Fruit fly (Drosophila melanogaster): ENCODE results near the gene CG9458.

CG9458 gene

DNA sequence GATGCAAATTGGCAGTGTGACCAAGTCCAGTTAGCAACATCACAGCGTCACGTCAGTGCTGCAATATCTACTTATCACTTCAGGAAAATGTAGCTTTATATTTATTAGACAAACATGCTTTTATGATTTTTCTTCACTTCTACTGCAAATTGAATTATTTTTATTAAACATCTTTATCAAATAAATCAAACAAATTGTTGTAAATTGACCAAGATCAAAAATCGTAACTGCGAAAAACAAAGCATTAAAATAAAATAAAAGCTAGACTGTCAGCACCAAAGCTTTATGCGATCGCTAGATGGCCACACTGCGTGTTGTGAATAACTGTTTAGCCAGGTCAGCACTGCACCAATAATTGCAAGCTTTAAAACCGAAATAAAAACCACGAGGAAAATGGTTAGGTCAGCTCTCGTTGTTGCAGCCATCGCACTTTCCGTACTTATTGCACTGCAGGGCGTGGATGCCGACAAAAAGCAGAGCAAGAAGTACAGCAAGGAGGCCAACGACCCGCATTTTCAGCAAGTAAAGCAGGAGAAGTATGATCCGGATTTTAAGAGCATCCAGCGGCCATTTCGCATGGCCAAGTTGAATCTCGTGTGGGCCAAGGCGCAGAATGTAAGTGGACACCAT lies 28.4 kb downstream of the CG9458 start, which contains the start of the genes CG12945 and CG8507 (continued):
- TF ChIP-seq tll (GFP tag; optimal IDR thresholded peaks at IDR 0.05) (peak in 1 of 2 experiments; percentile 47), bcd (GFP tag; optimal IDR thresholded peaks at IDR 0.05) (peak; percentile 60), pan (optimal IDR thresholded peaks at IDR 0.05) (no peak), pan (GFP tag; optimal IDR thresholded peaks at IDR 0.05 in 1 of 2, IDR thresholded peaks at IDR 0.05 in 1 of 2) (no peak), br (optimal IDR thresholded peaks at IDR 0.05) (no peak), phol (tag; optimal IDR thresholded peaks at IDR 0.05) (peak; percentile 68), aop (GFP tag; IDR thresholded peaks at IDR 0.05) (no peak), lbe (GFP tag; optimal IDR thresholded peaks at IDR 0.05) (peak; percentile 3), CG34376 (GFP tag; optimal IDR thresholded peaks at IDR 0.05) (peak; percentile 24), abd-A (tag; optimal IDR thresholded peaks at IDR 0.05) (no peak), sima (GFP tag; optimal IDR thresholded peaks at IDR 0.05) (no peak), CG32767 (GFP tag; IDR thresholded peaks at IDR 0.05) (no peak), Ets97D (GFP tag; optimal IDR thresholded peaks at IDR 0.05) (peak; percentile 44), Dbx (GFP tag; IDR thresholded peaks at IDR 0.05) (0 out of 3 replicates have a peak, but pooled peaks have one; percentile 18), tx (GFP tag; optimal IDR thresholded peaks at IDR 0.05) (no peak), CG1024 (GFP tag; IDR thresholded peaks at IDR 0.05) (no peak), Spps (tag; optimal IDR thresholded peaks at IDR 0.05) (no peak), CG10366 (GFP tag; IDR thresholded peaks at IDR 0.05) (no peak; the same call in 1 of the 2 replicates), shn (GFP tag; optimal IDR thresholded peaks at IDR 0.05) (peak; percentile 53), Hr78 (GFP tag; optimal IDR thresholded peaks at IDR 0.05) (no peak), nerfin-1 (tag; optimal IDR thresholded peaks at IDR 0.05) (no peak), tup (GFP tag; optimal IDR thresholded peaks at IDR 0.05) (no peak), dysf (GFP tag; IDR thresholded peaks at IDR 0.05) (peak; percentile 34; the same call in 1 of the 3 replicates), HmgD (GFP tag; optimal IDR thresholded peaks at IDR 0.05) (no peak), sr (GFP tag; IDR thresholded peaks at IDR 0.05) (no peak), CG18764 (GFP tag; optimal IDR thresholded peaks at IDR 0.05) (no peak), Nf-YA (GFP tag; IDR thresholded peaks at IDR 0.05) (no peak), amos (GFP tag; IDR thresholded peaks at IDR 0.05; ENCODE audit: partially characterized antibody) (no peak), Dip2 (GFP tag; IDR thresholded peaks at IDR 0.05) (no peak), dpn (GFP tag; optimal IDR thresholded peaks at IDR 0.05) (peak; percentile 43), bbx (GFP tag; IDR thresholded peaks at IDR 0.05; ENCODE audit: partially characterized antibody) (0 out of 2 replicates have a peak, but pooled peaks have one; percentile 18), CG9817 (tag; optimal IDR thresholded peaks at IDR 0.05) (peak; percentile 62), CG11723 (GFP tag; optimal IDR thresholded peaks at IDR 0.05) (no peak), Sry-δ (GFP tag; optimal IDR thresholded peaks at IDR 0.05) (peak; percentile 39), CG12104 (GFP tag; optimal IDR thresholded peaks at IDR 0.05) (no peak), CG8089 (GFP tag; optimal IDR thresholded peaks at IDR 0.05) (no peak), D19B (GFP tag; optimal IDR thresholded peaks at IDR 0.05) (no peak), CG16815 (GFP tag; optimal IDR thresholded peaks at IDR 0.05) (peak; percentile 11), CG12659 (GFP tag; optimal IDR thresholded peaks at IDR 0.05) (peak; percentile 68), ERR (GFP tag; optimal IDR thresholded peaks at IDR 0.05) (no peak), peb (GFP tag; IDR thresholded peaks at IDR 0.05) (no peak), Atf6 (GFP tag; IDR thresholded peaks at IDR 0.05) (no peak; the same call in 1 of the 2 replicates), CG14441 (GFP tag; IDR thresholded peaks at IDR 0.05) (0 out of 2 replicates have a peak, but pooled peaks have one; percentile 17), CG17385 (GFP tag; optimal IDR thresholded peaks at IDR 0.05) (no peak), Lpt (GFP tag; optimal IDR thresholded peaks at IDR 0.05) (no peak), CG9437 (GFP tag; optimal IDR thresholded peaks at IDR 0.05) (peak; percentile 33), YL-1 (GFP tag; optimal IDR thresholded peaks at IDR 0.05) (peak; percentile 47), Sox100B (GFP tag; optimal IDR thresholded peaks at IDR 0.05) (no peak), CG16779 (GFP tag; IDR thresholded peaks at IDR 0.05) (no peak), CG6689 (GFP tag; IDR thresholded peaks at IDR 0.05) (0 out of 2 replicates have a peak, but pooled peaks have one; percentile 9)
